Worm (Caenorhabditis elegans): ENCODE measurements around the gene ttbk-2.2.
A peak's percentile ranks its signal among the peaks of the same experiment; 100 is the strongest.

ttbk-2.2 gene

DNA sequence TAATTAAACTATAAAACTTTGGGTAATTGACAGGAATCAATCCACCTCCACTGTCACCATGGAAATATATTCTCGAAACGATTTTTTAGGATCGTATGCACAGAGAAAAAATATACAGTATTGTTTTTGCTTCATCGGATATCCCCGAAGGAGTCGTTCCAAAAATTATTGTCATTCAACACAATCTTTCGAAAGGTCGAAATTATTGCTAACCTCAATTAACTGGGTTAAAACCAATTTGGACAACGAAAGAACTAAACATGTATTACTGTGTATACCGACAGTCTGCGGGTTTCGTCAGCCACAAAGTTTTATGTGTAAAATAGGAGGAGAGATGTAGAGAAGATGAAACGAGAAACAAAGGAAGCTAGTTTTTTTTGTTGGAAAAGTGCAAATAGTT is 3.5 kb downstream of the ttbk-2.2 start (continued):
- no peak for TF ChIP-seq hlh-17 (GFP tag; optimal IDR thresholded peaks at IDR 0.05; ENCODE audit: borderline replicate concordance)
- no peak for TF ChIP-seq pag-3 (tag; optimal IDR thresholded peaks at IDR 0.05; ENCODE audit: borderline replicate concordance, insufficient read depth)
- TF ChIP-seq blmp-1 (tag; optimal IDR thresholded peaks at IDR 0.05): no peak
- TF ChIP-seq lin-35 (GFP tag; optimal IDR thresholded peaks at IDR 0.05): peak in 1 of 2 experiments; percentile 4
- TF ChIP-seq ceh-90 (tag; optimal IDR thresholded peaks at IDR 0.05): no peak
- no peak for TF ChIP-seq ceh-63 (GFP tag; optimal IDR thresholded peaks at IDR 0.05)
- no peak for TF ChIP-seq ces-1 (GFP tag; optimal IDR thresholded peaks at IDR 0.05)
- TF ChIP-seq hpl-2 (GFP tag; optimal IDR thresholded peaks at IDR 0.05): no peak
- TF ChIP-seq fkh-4 (tag; optimal IDR thresholded peaks at IDR 0.05; ENCODE audit: borderline replicate concordance): no peak
- no peak for TF ChIP-seq ama-1 (optimal IDR thresholded peaks at IDR 0.05)
- TF ChIP-seq nhr-71 (tag; optimal IDR thresholded peaks at IDR 0.05): peak; percentile 43
- TF ChIP-seq irx-1 (tag; optimal IDR thresholded peaks at IDR 0.05): no peak
- no peak for TF ChIP-seq sup-37 (GFP tag; optimal IDR thresholded peaks at IDR 0.05)
- peak; percentile 52 for TF ChIP-seq nhr-47 (tag; optimal IDR thresholded peaks at IDR 0.05)
- TF ChIP-seq nhr-12 (tag; optimal IDR thresholded peaks at IDR 0.05): no peak
- TF ChIP-seq swsn-7 (tag; optimal IDR thresholded peaks at IDR 0.05): peak; percentile 15
- TF ChIP-seq lsy-2 (tag; optimal IDR thresholded peaks at IDR 0.05): no peak
- no peak for TF ChIP-seq mab-9 (GFP tag; IDR thresholded peaks at IDR 0.05)
- TF ChIP-seq mdl-1 (tag; optimal IDR thresholded peaks at IDR 0.05): no peak
- TF ChIP-seq lir-3 (tag; optimal IDR thresholded peaks at IDR 0.05; ENCODE audit: poor library complexity): no peak
- TF ChIP-seq vab-15 (tag; optimal IDR thresholded peaks at IDR 0.05): no peak
- peak; percentile 70 for TF ChIP-seq nhr-90 (tag; optimal IDR thresholded peaks at IDR 0.05; ENCODE audit: poor library complexity)
- TF ChIP-seq snpc-4 (tag; optimal IDR thresholded peaks at IDR 0.05): peak; percentile 96
- peak; percentile 60 for TF ChIP-seq nhr-20 (tag; optimal IDR thresholded peaks at IDR 0.05)
- no peak for TF ChIP-seq pax-3 (tag; optimal IDR thresholded peaks at IDR 0.05)
- TF ChIP-seq elt-3 (tag; optimal IDR thresholded peaks at IDR 0.05): peak in 1 of 6 experiments; percentile 5
- TF ChIP-seq nhr-76 (tag; optimal IDR thresholded peaks at IDR 0.05): no peak
- TF ChIP-seq unc-30 (tag; optimal IDR thresholded peaks at IDR 0.05): no peak
- TF ChIP-seq snu-23 (GFP tag; optimal IDR thresholded peaks at IDR 0.05): no peak
- TF ChIP-seq ceh-82 (tag; optimal IDR thresholded peaks at IDR 0.05): no peak
- TF ChIP-seq ceh-88 (GFP tag; IDR thresholded peaks at IDR 0.05): no peak
- TF ChIP-seq efl-3 (GFP tag; optimal IDR thresholded peaks at IDR 0.05): no peak
- no peak for TF ChIP-seq dsc-1 (tag; optimal IDR thresholded peaks at IDR 0.05)
- TF ChIP-seq isw-1 (GFP tag; IDR thresholded peaks at IDR 0.05): no peak
- TF ChIP-seq aly-2 (tag; optimal IDR thresholded peaks at IDR 0.05): peak; percentile 35
- no peak for TF ChIP-seq C04F5.9 (tag; optimal IDR thresholded peaks at IDR 0.05)
- no peak for TF ChIP-seq fkh-10 (GFP tag; optimal IDR thresholded peaks at IDR 0.05)
- no peak for TF ChIP-seq unc-130 (tag; optimal IDR thresholded peaks at IDR 0.05)
- TF ChIP-seq skn-1 (tag; optimal IDR thresholded peaks at IDR 0.05): no peak
- TF ChIP-seq zip-4 (GFP tag; optimal IDR thresholded peaks at IDR 0.05): no peak
- peak; percentile 66 for TF ChIP-seq nhr-19 (GFP tag; conservative IDR thresholded peaks at IDR 0.05)
- no peak for TF ChIP-seq mep-1 (tag; optimal IDR thresholded peaks at IDR 0.05)
- TF ChIP-seq alr-1 (tag; optimal IDR thresholded peaks at IDR 0.05; ENCODE audit: borderline replicate concordance): no peak
- no peak for TF ChIP-seq ztf-11 (tag; optimal IDR thresholded peaks at IDR 0.05)
- no peak for TF ChIP-seq nhr-237 (tag; optimal IDR thresholded peaks at IDR 0.05)
- 0 out of 2 replicates have a peak, but pooled peaks have one; percentile 34 for TF ChIP-seq grh-1 (GFP tag; IDR thresholded peaks at IDR 0.05)
- peak; percentile 18 for TF ChIP-seq fos-1 (tag; optimal IDR thresholded peaks at IDR 0.05)
- TF ChIP-seq jun-1 (tag; optimal IDR thresholded peaks at IDR 0.05): no peak
- TF ChIP-seq pqm-1 (tag; optimal IDR thresholded peaks at IDR 0.05): no peak
- peak; percentile 5 for TF ChIP-seq xbp-1 (tag; optimal IDR thresholded peaks at IDR 0.05)
- TF ChIP-seq dpl-1 (GFP tag; optimal IDR thresholded peaks at IDR 0.05): no peak
- TF ChIP-seq ztf-4 (tag; optimal IDR thresholded peaks at IDR 0.05): no peak

Data from whole organism, L1 larva.